Fruit fly (Drosophila melanogaster) whole organism, adult: ENCODE data around the gene Fum2.

ENCODE experiments used
- CG11617 ChIP-seq: fragments of 200-800 bp; sonication (Bioruptor generic); optimal IDR thresholded peaks from 2 replicates; lab custom pipeline; 2017; ENCODE audit warnings: mild to moderate bottlenecking, missing biosample characterization, missing genetic modification reagents, missing genetic modification characterization
- CG12768 ChIP-seq: fragments of 200-800 bp; sonication (Bioruptor generic); optimal IDR thresholded peaks from 2 replicates; lab custom pipeline; 2017; ENCODE audit warnings: missing biosample characterization, missing genetic modification characterization, mild to moderate bottlenecking, moderate library complexity, missing genetic modification reagents
- CG1620 ChIP-seq: fragments of 200-800 bp; sonication (Bioruptor generic); optimal IDR thresholded peaks from 2 replicates; lab custom pipeline; 2016; ENCODE audit warnings: missing biosample characterization, missing genetic modification characterization
- CG5204 ChIP-seq: fragments of 200-800 bp; sonication (Bioruptor generic); optimal IDR thresholded peaks from 2 replicates; lab custom pipeline; 2016; ENCODE audit warnings: missing biosample characterization, missing genetic modification characterization
- CG7101 ChIP-seq: fragments of 200-800 bp; sonication (Bioruptor generic); optimal IDR thresholded peaks from 2 replicates; lab custom pipeline; 2018; ENCODE audit warnings: missing biosample characterization, mild to moderate bottlenecking, missing genetic modification characterization, moderate library complexity
- Clk ChIP-seq: fragments of 200-800 bp; sonication (Bioruptor generic); optimal IDR thresholded peaks from 2 replicates; lab custom pipeline; 2017; ENCODE audit warnings: missing biosample characterization, missing genetic modification characterization
- Crg-1 ChIP-seq: fragments of 200-800 bp; sonication (Bioruptor generic); optimal IDR thresholded peaks from 2 replicates; lab custom pipeline; 2016; ENCODE audit warnings: missing biosample characterization, missing genetic modification characterization
- Mnt ChIP-seq: fragments of 200-800 bp; sonication (Bioruptor generic); optimal IDR thresholded peaks from 2 replicates; lab custom pipeline; 2016; ENCODE audit warnings: missing biosample characterization, mild to moderate bottlenecking, missing genetic modification characterization
- bab1 ChIP-seq: fragments of 200-800 bp; sonication (Bioruptor generic); optimal IDR thresholded peaks from 3 replicates; lab custom pipeline; 2019; ENCODE audit warnings: missing biosample characterization, mild to moderate bottlenecking, missing genetic modification characterization, moderate library complexity
- cic ChIP-seq: fragments of 200-800 bp; sonication (Bioruptor generic); optimal IDR thresholded peaks from 2 replicates; lab custom pipeline; 2017; ENCODE audit warnings: missing biosample characterization, mild to moderate bottlenecking, missing genetic modification characterization, moderate library complexity
- kay ChIP-seq: fragments of 200-800 bp; sonication (Bioruptor generic); peaks from one replicate; lab custom pipeline; 2016; ENCODE audit warnings: missing biosample characterization, missing genetic modification characterization, borderline replicate concordance
- ovo ChIP-seq: fragments of 200-800 bp; sonication (Bioruptor generic); optimal IDR thresholded peaks from 2 replicates; lab custom pipeline; 2016; ENCODE audit warnings: missing biosample characterization, missing genetic modification characterization
- pad ChIP-seq: fragments of 200-800 bp; sonication (Bioruptor generic); optimal IDR thresholded peaks from 3 replicates; lab custom pipeline; 2017; ENCODE audit warnings: missing biosample characterization, missing genetic modification characterization, mild to moderate bottlenecking, moderate library complexity, missing genetic modification reagents
- tj ChIP-seq: fragments of 200-800 bp; sonication (Bioruptor generic); optimal IDR thresholded peaks from 3 replicates; lab custom pipeline; 2017; ENCODE audit warnings: missing biosample characterization, mild to moderate bottlenecking, missing genetic modification characterization, moderate library complexity

- no peak for TF ChIP-seq CG5204 (GFP tag; lab: Kevin White, UChicago)
- no peak for TF ChIP-seq kay (GFP tag; lab: Kevin White, UChicago)
- no peak for TF ChIP-seq CG12768
- TF ChIP-seq CG11617 (GFP tag; lab: Kevin White, UChicago), result no peak
- no peak for TF ChIP-seq Mnt (GFP tag; lab: Kevin White, UChicago)
- no peak for TF ChIP-seq cic (GFP tag; lab: Kevin White, UChicago)
- no peak for TF ChIP-seq bab1 (GFP tag; lab: Kevin White, UChicago)
- TF ChIP-seq Clk (GFP tag; lab: Kevin White, UChicago), result no peak
- TF ChIP-seq tj (GFP tag; lab: Kevin White, UChicago), result no peak
- no peak for TF ChIP-seq CG7101 (tag; lab: Kevin White, UChicago)
- no peak for TF ChIP-seq pad (GFP tag; lab: Kevin White, UChicago)
- no peak for TF ChIP-seq CG1620
- TF ChIP-seq ovo (GFP tag; lab: Kevin White, UChicago), result no peak
- TF ChIP-seq Crg-1 (GFP tag; lab: Kevin White, UChicago), result no peak
Observed at dm6 chrX:6719968-6720367, 38.4 kb downstream of the Fum2 start.
